Worm (Caenorhabditis elegans): ENCODE data around the gene ubh-3.

The ubh-3 gene

ce11 chrV:6541875-6542274, 33.3 kb upstream of the ubh-3 start (continued):
- TF ChIP-seq egl-13 (tag; optimal IDR thresholded peaks at IDR 0.05) = no peak
- TF ChIP-seq zip-4 (GFP tag; optimal IDR thresholded peaks at IDR 0.05) = no peak
- no peak for TF ChIP-seq lin-15B (tag; optimal IDR thresholded peaks at IDR 0.05)
- TF ChIP-seq snpc-4 (tag; optimal IDR thresholded peaks at IDR 0.05) = no peak
- no peak for TF ChIP-seq unc-62 (GFP tag; optimal IDR thresholded peaks at IDR 0.05)
- TF ChIP-seq C16A3.4 (tag; optimal IDR thresholded peaks at IDR 0.05) = peak; percentile 2
- no peak for TF ChIP-seq rnt-1 (tag; optimal IDR thresholded peaks at IDR 0.05)
- TF ChIP-seq snu-23 (GFP tag; optimal IDR thresholded peaks at IDR 0.05) = peak; percentile 47
- TF ChIP-seq C04F5.9 (tag; optimal IDR thresholded peaks at IDR 0.05) = no peak
- TF ChIP-seq swsn-7 (tag; optimal IDR thresholded peaks at IDR 0.05) = no peak
- TF ChIP-seq nhr-19 (GFP tag; conservative IDR thresholded peaks at IDR 0.05) = no peak
- TF ChIP-seq hlh-17 (GFP tag; optimal IDR thresholded peaks at IDR 0.05; ENCODE audit: borderline replicate concordance) = no peak
- TF ChIP-seq ces-1 (GFP tag; optimal IDR thresholded peaks at IDR 0.05) = no peak
- peak in 1 of 2 experiments; percentile 22 for TF ChIP-seq mdl-1 (tag; optimal IDR thresholded peaks at IDR 0.05)
- no peak for TF ChIP-seq nhr-84 (tag; optimal IDR thresholded peaks at IDR 0.05)
- no peak for TF ChIP-seq unc-30 (tag; optimal IDR thresholded peaks at IDR 0.05)
- no peak for TF ChIP-seq nhr-237 (tag; optimal IDR thresholded peaks at IDR 0.05)
- peak in 1 of 6 experiments; percentile 48 for TF ChIP-seq elt-3 (tag; optimal IDR thresholded peaks at IDR 0.05)
- TF ChIP-seq fkh-8 (tag; optimal IDR thresholded peaks at IDR 0.05) = no peak
- TF ChIP-seq irx-1 (tag; optimal IDR thresholded peaks at IDR 0.05) = no peak
- TF ChIP-seq sup-37 (GFP tag; optimal IDR thresholded peaks at IDR 0.05) = no peak
- peak; percentile 4 for TF ChIP-seq nhr-90 (tag; optimal IDR thresholded peaks at IDR 0.05; ENCODE audit: poor library complexity)
- TF ChIP-seq ets-5 (GFP tag; IDR thresholded peaks at IDR 0.05) = no peak
- no peak for TF ChIP-seq aly-2 (tag; optimal IDR thresholded peaks at IDR 0.05)
- no peak for TF ChIP-seq mef-2 (tag; optimal IDR thresholded peaks at IDR 0.05)
- no peak for TF ChIP-seq efl-1 (optimal IDR thresholded peaks at IDR 0.05)
- TF ChIP-seq efl-1 (GFP tag; optimal IDR thresholded peaks at IDR 0.05 in 1 of 2) = peak in 1 of 2 experiments; percentile 77
- TF ChIP-seq pag-3 (tag; optimal IDR thresholded peaks at IDR 0.05; ENCODE audit: borderline replicate concordance, insufficient read depth) = no peak
- no peak for TF ChIP-seq dsc-1 (tag; optimal IDR thresholded peaks at IDR 0.05)
- no peak for TF ChIP-seq ztf-11 (tag; optimal IDR thresholded peaks at IDR 0.05)
- TF ChIP-seq dpl-1 (GFP tag; optimal IDR thresholded peaks at IDR 0.05) = peak in 1 of 3 experiments; percentile 12
- TF ChIP-seq lin-14 (GFP tag; optimal IDR thresholded peaks at IDR 0.05) = peak; percentile 80
- TF ChIP-seq fkh-4 (tag; optimal IDR thresholded peaks at IDR 0.05; ENCODE audit: borderline replicate concordance) = no peak
- no peak for TF ChIP-seq fos-1 (tag; optimal IDR thresholded peaks at IDR 0.05)
- TF ChIP-seq unc-98 (GFP tag; IDR thresholded peaks at IDR 0.05) = no peak

- TF ChIP-seq nhr-84 (tag; optimal IDR thresholded peaks at IDR 0.05) = no peak
- no peak for TF ChIP-seq hlh-4 (tag; optimal IDR thresholded peaks at IDR 0.05)
- no peak for TF ChIP-seq efl-1 (optimal IDR thresholded peaks at IDR 0.05)
- peak in 1 of 2 experiments; percentile 74 for TF ChIP-seq efl-1 (GFP tag; optimal IDR thresholded peaks at IDR 0.05 in 1 of 2)
- peak; percentile 4 for TF ChIP-seq blmp-1 (tag; optimal IDR thresholded peaks at IDR 0.05)
- TF ChIP-seq pax-3 (tag; optimal IDR thresholded peaks at IDR 0.05) = no peak
- TF ChIP-seq alr-1 (tag; optimal IDR thresholded peaks at IDR 0.05; ENCODE audit: borderline replicate concordance) = no peak
- TF ChIP-seq nhr-85 (tag) = no peak
- no peak for TF ChIP-seq ets-5 (GFP tag; IDR thresholded peaks at IDR 0.05)
- no peak for TF ChIP-seq grh-1 (GFP tag; IDR thresholded peaks at IDR 0.05)
- TF ChIP-seq ztf-11 (tag; optimal IDR thresholded peaks at IDR 0.05) = no peak
- peak; percentile 28 for TF ChIP-seq dsc-1 (tag; optimal IDR thresholded peaks at IDR 0.05)
- no peak for TF ChIP-seq efl-3 (GFP tag; optimal IDR thresholded peaks at IDR 0.05)
- TF ChIP-seq sup-37 (GFP tag; optimal IDR thresholded peaks at IDR 0.05) = no peak
- TF ChIP-seq nhr-71 (tag; optimal IDR thresholded peaks at IDR 0.05) = peak; percentile 22
- TF ChIP-seq dpl-1 (GFP tag; optimal IDR thresholded peaks at IDR 0.05) = no peak
- TF ChIP-seq ama-1 (optimal IDR thresholded peaks at IDR 0.05) = no peak
- no peak for TF ChIP-seq ceh-88 (GFP tag; IDR thresholded peaks at IDR 0.05)
- no peak for TF ChIP-seq swsn-7 (tag; optimal IDR thresholded peaks at IDR 0.05)
- TF ChIP-seq F16B12.6 (tag; optimal IDR thresholded peaks at IDR 0.05) = no peak
- peak in 1 of 3 experiments; percentile 19 for TF ChIP-seq ceh-82 (tag; optimal IDR thresholded peaks at IDR 0.05)
- TF ChIP-seq aly-2 (tag; optimal IDR thresholded peaks at IDR 0.05) = no peak
- no peak for TF ChIP-seq mab-9 (GFP tag; IDR thresholded peaks at IDR 0.05)
- TF ChIP-seq snu-23 (GFP tag; optimal IDR thresholded peaks at IDR 0.05) = peak; percentile 11
- TF ChIP-seq lin-14 (GFP tag; optimal IDR thresholded peaks at IDR 0.05) = peak; percentile 71
- TF ChIP-seq tbx-2 (tag; optimal IDR thresholded peaks at IDR 0.05) = no peak
- TF ChIP-seq lsy-2 (tag; optimal IDR thresholded peaks at IDR 0.05) = peak in 1 of 2 experiments; percentile 48
- no peak for TF ChIP-seq C04F5.9 (tag; optimal IDR thresholded peaks at IDR 0.05)
- TF ChIP-seq unc-86 (tag; optimal IDR thresholded peaks at IDR 0.05) = no peak
- no peak for TF ChIP-seq sptf-1 (tag; optimal IDR thresholded peaks at IDR 0.05)
Observed at ce11 chrV:6538323-6538722, 29.7 kb upstream of the ubh-3 start.
